Fruit fly (Drosophila melanogaster) whole organism, embryonic: ENCODE results near the gene gish.
A peak's percentile ranks its signal among the peaks of the same experiment; 100 is the strongest.

Source experiments
- ATbp ChIP-seq: fragments of 200-800 bp; sonication (Bioruptor generic); optimal IDR thresholded peaks from 2 replicates; lab custom pipeline; 2017; ENCODE audit warnings: missing biosample characterization, mild to moderate bottlenecking, missing genetic modification characterization, missing genetic modification reagents
- B-H2 ChIP-seq: fragments of 200-800 bp; sonication (Bioruptor generic); optimal IDR thresholded peaks from 2 replicates; lab custom pipeline; 2018; ENCODE audit warnings: missing biosample characterization, mild to moderate bottlenecking, missing genetic modification characterization
- BtbVII ChIP-seq: fragments of 200-800 bp; sonication (Bioruptor generic); optimal IDR thresholded peaks from 3 replicates; lab custom pipeline; 2017; ENCODE audit warnings: missing biosample characterization, mild to moderate bottlenecking, missing genetic modification characterization
- CG10979 ChIP-seq: fragments of 200-800 bp; sonication (Bioruptor generic); optimal IDR thresholded peaks from 2 replicates; lab custom pipeline; 2018; ENCODE audit warnings: missing biosample characterization, mild to moderate bottlenecking, missing genetic modification characterization, moderate library complexity
- CG11398 ChIP-seq: fragments of 200-800 bp; sonication (Bioruptor generic); optimal IDR thresholded peaks from 2 replicates; lab custom pipeline; 2016; ENCODE audit warnings: missing biosample characterization, missing genetic modification characterization
- CG11695 ChIP-seq: fragments of 200-800 bp; sonication (Bioruptor generic); IDR thresholded peaks from 3 replicates; pipeline ENCODE4 v1.3.6; 2022; ENCODE audit warnings: missing biosample characterization, missing genetic modification characterization
- CG13296 ChIP-seq: fragments of 200-800 bp; sonication (Bioruptor generic); optimal IDR thresholded peaks from 3 replicates; lab custom pipeline; 2018; ENCODE audit warnings: missing biosample characterization, mild to moderate bottlenecking, missing genetic modification characterization
- CG1529 ChIP-seq: fragments of 200-800 bp; sonication (Bioruptor generic); optimal IDR thresholded peaks from 3 replicates; lab custom pipeline; 2018; ENCODE audit warnings: missing biosample characterization, missing genetic modification characterization
- CG15601 ChIP-seq: fragments of 200-800 bp; sonication (Bioruptor generic); optimal IDR thresholded peaks from 3 replicates; lab custom pipeline; 2019; ENCODE audit warnings: missing biosample characterization, mild to moderate bottlenecking, missing genetic modification characterization, moderate library complexity
- CG15696 ChIP-seq: fragments of 200-800 bp; sonication (Bioruptor generic); optimal IDR thresholded peaks from 2 replicates; lab custom pipeline; 2019; ENCODE audit warnings: missing biosample characterization, mild to moderate bottlenecking, missing genetic modification characterization, moderate library complexity
- CG17568 ChIP-seq: fragments of 200-800 bp; sonication (Bioruptor generic); optimal IDR thresholded peaks from 2 replicates; lab custom pipeline; 2018; ENCODE audit warnings: missing biosample characterization, mild to moderate bottlenecking, missing genetic modification characterization, moderate library complexity
- CG18262 ChIP-seq: fragments of 200-800 bp; optimal IDR thresholded peaks from 3 replicates; lab custom pipeline; 2019; ENCODE audit warnings: missing biosample characterization, mild to moderate bottlenecking, missing genetic modification characterization, moderate library complexity
- CG18599 ChIP-seq: fragments of 200-800 bp; sonication (Bioruptor generic); optimal IDR thresholded peaks from 3 replicates; lab custom pipeline; 2017; ENCODE audit warnings: missing biosample characterization, missing genetic modification characterization, mild to moderate bottlenecking, moderate library complexity, missing genetic modification reagents
- CG2129 ChIP-seq: fragments of 200-800 bp; sonication (Bioruptor generic); IDR thresholded peaks from 2 replicates; pipeline ENCODE4 v1.3.6; 2022; ENCODE audit warnings: missing biosample characterization, missing genetic modification characterization; ENCODE audit not compliant: partially characterized antibody
- CG2202 ChIP-seq: fragments of 200-800 bp; sonication (Bioruptor generic); optimal IDR thresholded peaks from 2 replicates; lab custom pipeline; 2018; ENCODE audit warnings: missing biosample characterization, mild to moderate bottlenecking, missing genetic modification characterization
- CG2678 ChIP-seq: fragments of 200-800 bp; sonication (Bioruptor generic); optimal IDR thresholded peaks from 3 replicates; lab custom pipeline; 2019; ENCODE audit warnings: missing biosample characterization, mild to moderate bottlenecking, missing genetic modification characterization, moderate library complexity
- CG31365 ChIP-seq: fragments of 200-800 bp; sonication (Bioruptor generic); optimal IDR thresholded peaks from 2 replicates; lab custom pipeline; 2018; ENCODE audit warnings: missing biosample characterization, mild to moderate bottlenecking, missing genetic modification characterization
- CG32767 ChIP-seq: fragments of 200-800 bp; sonication (Bioruptor generic); IDR thresholded peaks from 2 replicates; pipeline ENCODE4 v1.3.6; 2022; ENCODE audit warnings: missing biosample characterization, missing genetic modification characterization
- CG3281 ChIP-seq: fragments of 200-800 bp; sonication (Bioruptor generic); optimal IDR thresholded peaks from 3 replicates; lab custom pipeline; 2017; ENCODE audit warnings: missing biosample characterization, mild to moderate bottlenecking, missing genetic modification characterization
- CG33557 ChIP-seq: fragments of 200-800 bp; sonication (Bioruptor generic); optimal IDR thresholded peaks from 2 replicates; lab custom pipeline; 2019; ENCODE audit warnings: missing biosample characterization, mild to moderate bottlenecking, missing genetic modification characterization, moderate library complexity
- CG3407 ChIP-seq: fragments of 200-800 bp; sonication (Bioruptor generic); optimal IDR thresholded peaks from 2 replicates; lab custom pipeline; 2018; ENCODE audit warnings: missing biosample characterization, mild to moderate bottlenecking, missing genetic modification characterization
- CG3995 ChIP-seq: fragments of 200-800 bp; sonication (Bioruptor generic); optimal IDR thresholded peaks from 3 replicates; lab custom pipeline; 2016; ENCODE audit warnings: missing biosample characterization, missing genetic modification characterization
- CG6654 ChIP-seq: fragments of 200-800 bp; sonication (Bioruptor generic); optimal IDR thresholded peaks from 2 replicates; lab custom pipeline; 2017; ENCODE audit warnings: missing biosample characterization, mild to moderate bottlenecking, missing genetic modification characterization
- CG8944 ChIP-seq: fragments of 200-800 bp; sonication (Bioruptor generic); optimal IDR thresholded peaks from 3 replicates; lab custom pipeline; 2016; ENCODE audit warnings: missing biosample characterization, missing genetic modification characterization
- D ChIP-seq, 2 experiments: fragments of 200-800 bp in 1 of 2; fragments of >200 bp in 1 of 2; sonication (Bioruptor generic) in 1 of 2; optimal IDR thresholded peaks; 2 replicates in 1 of 2; 3 replicates in 1 of 2; lab custom pipeline; 2017; ENCODE audit warnings: mild to moderate bottlenecking in 1 of 2, missing biosample characterization in 1 of 2, missing genetic modification characterization in 1 of 2, missing genetic modification reagents in 1 of 2
- E2f1 ChIP-seq: fragments of 200-800 bp; sonication (Bioruptor generic); IDR thresholded peaks from 2 replicates; pipeline ENCODE4 v1.3.6; 2022; ENCODE audit warnings: missing biosample characterization, missing genetic modification characterization
- Eip74EF ChIP-seq, 2 experiments: fragments of 200-800 bp in 1 of 2; fragments of >200 bp in 1 of 2; sonication (Bioruptor generic) in 1 of 2; optimal IDR thresholded peaks; 2 replicates each; lab custom pipeline; 2017 to 2019; ENCODE audit warnings: missing biosample characterization in 2 of 2, missing genetic modification characterization in 2 of 2, mild to moderate bottlenecking in 1 of 2, moderate library complexity in 1 of 2
- Elba2 ChIP-seq: fragments of 200-800 bp; sonication (Bioruptor generic); optimal IDR thresholded peaks from 3 replicates; lab custom pipeline; 2016; ENCODE audit warnings: missing biosample characterization, missing genetic modification characterization
- HLH4C ChIP-seq: fragments of 200-800 bp; sonication (Bioruptor generic); IDR thresholded peaks from 3 replicates; pipeline ENCODE4 v1.3.6; 2022; ENCODE audit warnings: missing biosample characterization, missing genetic modification characterization; ENCODE audit not compliant: partially characterized antibody
- HmgZ ChIP-seq: fragments of 200-800 bp; sonication (Bioruptor generic); optimal IDR thresholded peaks from 2 replicates; lab custom pipeline; 2018; ENCODE audit warnings: missing biosample characterization, mild to moderate bottlenecking, missing genetic modification characterization
- Hr39 ChIP-seq: fragments of >200 bp; optimal IDR thresholded peaks from 2 replicates; lab custom pipeline; 2017
- Jarid2 ChIP-seq: fragments of 200-800 bp; sonication (Bioruptor generic); optimal IDR thresholded peaks from 3 replicates; lab custom pipeline; 2017; ENCODE audit warnings: mild to moderate bottlenecking, missing biosample characterization, missing genetic modification reagents, missing genetic modification characterization
- Med ChIP-seq: fragments of 200-800 bp; sonication (Bioruptor generic); peaks from one replicate; lab custom pipeline; 2016; ENCODE audit warnings: missing biosample characterization, missing genetic modification characterization, mild to moderate bottlenecking, inconsistent platforms, moderate library complexity
- Pdp1 ChIP-seq, 2 experiments: fragments of 200-800 bp; sonication (Bioruptor generic); optimal IDR thresholded peaks; 3 replicates each; lab custom pipeline; 2016; ENCODE audit warnings: missing biosample characterization in 2 of 2, missing genetic modification characterization in 2 of 2, mild to moderate bottlenecking in 1 of 2, moderate library complexity in 1 of 2
- YL-1 ChIP-seq: fragments of 200-800 bp; sonication (Bioruptor generic); optimal IDR thresholded peaks from 3 replicates; lab custom pipeline; 2017; ENCODE audit warnings: missing biosample characterization, mild to moderate bottlenecking, missing genetic modification characterization
- cg ChIP-seq: fragments of 200-800 bp; sonication (Bioruptor generic); optimal IDR thresholded peaks from 3 replicates; lab custom pipeline; 2019; ENCODE audit warnings: missing biosample characterization, mild to moderate bottlenecking, missing genetic modification characterization, moderate library complexity
- crol ChIP-seq: fragments of 200-800 bp; sonication (Bioruptor generic); IDR thresholded peaks from 2 replicates; pipeline ENCODE4 v1.3.6; 2022; ENCODE audit warnings: missing biosample characterization, missing genetic modification characterization
- dmrt11E ChIP-seq: fragments of 200-800 bp; sonication (Bioruptor generic); optimal IDR thresholded peaks from 3 replicates; lab custom pipeline; 2018; ENCODE audit warnings: missing biosample characterization, mild to moderate bottlenecking, missing genetic modification characterization, moderate library complexity
- exex ChIP-seq: fragments of 200-800 bp; sonication (Bioruptor generic); optimal IDR thresholded peaks from 4 replicates; lab custom pipeline; 2018; ENCODE audit warnings: missing biosample characterization, mild to moderate bottlenecking, missing genetic modification characterization, moderate library complexity
- grn ChIP-seq: fragments of 200-800 bp; sonication (Bioruptor generic); optimal IDR thresholded peaks from 3 replicates; lab custom pipeline; 2017; ENCODE audit warnings: missing biosample characterization, missing genetic modification characterization
- insv ChIP-seq, 2 experiments: fragments of 200-800 bp; sonication (Bioruptor generic); optimal IDR thresholded peaks; 3 replicates each; lab custom pipeline; 2016 to 2018; ENCODE audit warnings: missing biosample characterization in 2 of 2, missing genetic modification characterization in 2 of 2
- maf-S ChIP-seq: fragments of 200-800 bp; sonication (Bioruptor generic); optimal IDR thresholded peaks from 2 replicates; lab custom pipeline; 2016; ENCODE audit warnings: missing biosample characterization, missing genetic modification characterization
- mirr ChIP-seq: fragments of 200-800 bp; sonication (Bioruptor generic); optimal IDR thresholded peaks from 3 replicates; lab custom pipeline; 2018; ENCODE audit warnings: missing biosample characterization, mild to moderate bottlenecking, missing genetic modification characterization
- nerfin-1 ChIP-seq: fragments of 200-800 bp; sonication (Bioruptor generic); optimal IDR thresholded peaks from 3 replicates; lab custom pipeline; 2019; ENCODE audit warnings: missing biosample characterization, mild to moderate bottlenecking, missing genetic modification characterization, moderate library complexity
- schlank ChIP-seq: fragments of 200-800 bp; sonication (Bioruptor generic); optimal IDR thresholded peaks from 2 replicates; lab custom pipeline; 2018; ENCODE audit warnings: missing biosample characterization, mild to moderate bottlenecking, missing genetic modification characterization
- sug ChIP-seq: fragments of 200-800 bp; optimal IDR thresholded peaks from 2 replicates; lab custom pipeline; 2019; ENCODE audit warnings: missing biosample characterization, mild to moderate bottlenecking, missing genetic modification characterization, moderate library complexity
- tap ChIP-seq: fragments of 200-800 bp; optimal IDR thresholded peaks from 3 replicates; lab custom pipeline; 2019; ENCODE audit warnings: missing biosample characterization, mild to moderate bottlenecking, missing genetic modification characterization, moderate library complexity
- z ChIP-seq: fragments of 200-800 bp; sonication (Bioruptor generic); IDR thresholded peaks from 3 replicates; pipeline ENCODE4 v1.3.6; 2022; ENCODE audit warnings: missing biosample characterization, missing genetic modification characterization

gish gene

dm6 chr3R:16284901-16285300 is 12.6 kb downstream of the gish start (continued):
- TF ChIP-seq CG2129 (GFP tag; lab: Robert Waterston, UW) (no peak), D (optimal IDR thresholded peaks at IDR 0.05; lab: Kevin White, UChicago) (no peak), D (GFP tag; optimal IDR thresholded peaks at IDR 0.05; lab: Kevin White, UChicago) (no peak), schlank (tag; lab: Kevin White, UChicago) (no peak), nerfin-1 (tag; lab: Kevin White, UChicago) (no peak), CG18599 (GFP tag; lab: Kevin White, UChicago) (no peak), maf-S (GFP tag; lab: Kevin White, UChicago) (no peak), CG8944 (GFP tag; lab: Kevin White, UChicago) (no peak), YL-1 (no peak), CG11398 (GFP tag; lab: Kevin White, UChicago) (no peak), CG11695 (GFP tag; lab: Robert Waterston, UW) (no peak), B-H2 (no peak), crol (peak; percentile 71)

dm6 chr3R:16285612-16286188 is 13.4 kb downstream of the gish start:
- TF ChIP-seq insv (GFP tag; optimal IDR thresholded peaks at IDR 0.05; lab: Kevin White, UChicago) (peak in 1 of 2 experiments; percentile 52), HmgZ (tag; lab: Kevin White, UChicago) (no peak), cg (GFP tag; lab: Kevin White, UChicago) (peak; percentile 10), CG3995 (peak; percentile 21), dmrt11E (peak; percentile 4), CG1529 (GFP tag; lab: Kevin White, UChicago) (peak; percentile 22), Hr39 (no peak), CG10979 (tag; lab: Kevin White, UChicago) (no peak), grn (GFP tag; lab: Kevin White, UChicago) (peak; percentile 30), CG2202 (peak; percentile 30), CG33557 (GFP tag; lab: Kevin White, UChicago) (peak; percentile 34), Jarid2 (no peak), CG31365 (tag; lab: Kevin White, UChicago) (no peak), Elba2 (GFP tag; lab: Kevin White, UChicago) (peak; percentile 9), BtbVII (GFP tag; lab: Kevin White, UChicago) (peak; percentile 22), exex (peak; percentile 75), E2f1 (GFP tag; lab: Robert Waterston, UW) (no peak), CG2678 (tag; lab: Kevin White, UChicago) (no peak), Med (GFP tag; lab: Kevin White, UChicago) (peak; percentile 27), mirr (GFP tag; lab: Kevin White, UChicago) (peak; percentile 28), CG3407 (GFP tag; lab: Kevin White, UChicago) (peak; percentile 7), CG32767 (GFP tag; lab: Robert Waterston, UW) (no peak), CG17568 (GFP tag; lab: Kevin White, UChicago) (peak; percentile 15), CG3281 (GFP tag; lab: Kevin White, UChicago) (peak; percentile 24), Pdp1 (GFP tag; optimal IDR thresholded peaks at IDR 0.05; lab: Kevin White, UChicago) (peak in 1 of 2 experiments; percentile 95), CG6654 (GFP tag; lab: Kevin White, UChicago) (peak; percentile 45), CG18262 (peak; percentile 6), CG15601 (peak; percentile 47), Eip74EF (GFP tag; optimal IDR thresholded peaks at IDR 0.05; lab: Kevin White, UChicago) (peak in 1 of 2 experiments; percentile 7), CG15696 (tag; lab: Kevin White, UChicago) (peak; percentile 27), tap (tag; lab: Kevin White, UChicago) (peak; percentile 3), HLH4C (GFP tag; lab: Robert Waterston, UW) (no peak), CG13296 (GFP tag; lab: Kevin White, UChicago) (no peak), z (peak; percentile 63; the same call in 1 of the 3 replicates), sug (tag; lab: Kevin White, UChicago) (peak; percentile 48), ATbp (GFP tag; lab: Kevin White, UChicago) (peak; percentile 19)
